Worm (Caenorhabditis elegans) whole organism, L3 larva: ENCODE data around the gene cytb-5.1.
A peak's percentile ranks its signal among the peaks of the same experiment; 100 is the strongest.

Source experiments
- R02D3.7 ChIP-seq: fragments of 150-350 bp; optimal IDR thresholded peaks from 2 replicates; lab custom pipeline; 2014; ENCODE audit warnings: missing biosample characterization, missing genetic modification characterization
- ZK546.5 ChIP-seq: sonication (generic microtip); optimal IDR thresholded peaks from 2 replicates; lab custom pipeline; 2017; ENCODE audit warnings: missing biosample characterization, missing genetic modification characterization
- aly-2 ChIP-seq: fragments of 150-350 bp; optimal IDR thresholded peaks from 2 replicates; lab custom pipeline; 2014; ENCODE audit warnings: missing biosample characterization, missing genetic modification characterization
- ama-1 ChIP-seq: fragments of 150-350 bp; optimal IDR thresholded peaks from 2 replicates; lab custom pipeline; 2018
- ceh-16 ChIP-seq: sonication (generic microtip); optimal IDR thresholded peaks from 2 replicates; lab custom pipeline; 2017; ENCODE audit warnings: missing biosample characterization, missing genetic modification characterization
- ceh-28 ChIP-seq: fragments of 150-350 bp; optimal IDR thresholded peaks from 2 replicates; lab custom pipeline; 2014; ENCODE audit warnings: missing biosample characterization, missing genetic modification reagents, missing genetic modification characterization
- ceh-82 ChIP-seq: fragments of 150-350 bp; optimal IDR thresholded peaks from 2 replicates; lab custom pipeline; 2014; ENCODE audit warnings: missing biosample characterization, missing genetic modification characterization
- ceh-9 ChIP-seq: sonication (generic microtip); optimal IDR thresholded peaks from 2 replicates; lab custom pipeline; 2018; ENCODE audit warnings: missing biosample characterization, missing genetic modification characterization
- daf-12 ChIP-seq: fragments of 150-350 bp; optimal IDR thresholded peaks from 2 replicates; lab custom pipeline; 2014; ENCODE audit warnings: missing biosample characterization, missing genetic modification reagents, missing genetic modification characterization
- egl-27 ChIP-seq: sonication (generic microtip); optimal IDR thresholded peaks from 4 replicates; lab custom pipeline; 2017; ENCODE audit warnings: missing biosample characterization, missing genetic modification reagents, missing genetic modification characterization
- egl-5 ChIP-seq: fragments of 150-350 bp; optimal IDR thresholded peaks from 2 replicates; lab custom pipeline; 2017; ENCODE audit warnings: missing biosample characterization, missing genetic modification reagents, missing genetic modification characterization, inconsistent platforms
- elt-1 ChIP-seq: fragments of 150-350 bp; optimal IDR thresholded peaks from 2 replicates; lab custom pipeline; 2014; ENCODE audit warnings: missing biosample characterization, missing genetic modification characterization
- elt-2 ChIP-seq: sonication (generic microtip); optimal IDR thresholded peaks from 2 replicates; lab custom pipeline; 2016; ENCODE audit warnings: missing genetic modification reagents, mild to moderate bottlenecking, missing genetic modification characterization, missing compliant biosample characterization
- elt-3 ChIP-seq, 3 experiments: fragments of 150-350 bp in 1 of 3; sonication (generic microtip) in 2 of 3; optimal IDR thresholded peaks; 2 replicates in 2 of 3; 4 replicates in 1 of 3; lab custom pipeline; 2014 to 2017; ENCODE audit warnings: missing biosample characterization in 3 of 3, missing genetic modification characterization in 3 of 3
- eor-1 ChIP-seq, 2 experiments: fragments of 150-350 bp; optimal IDR thresholded peaks; 2 replicates each; lab custom pipeline; 2014 to 2018; ENCODE audit warnings: missing biosample characterization in 2 of 2, missing genetic modification characterization in 2 of 2
- fkh-10 ChIP-seq: sonication (generic microtip); optimal IDR thresholded peaks from 2 replicates; lab custom pipeline; 2017; ENCODE audit warnings: missing biosample characterization, missing genetic modification reagents, missing genetic modification characterization
- fkh-2 ChIP-seq: fragments of 150-350 bp; optimal IDR thresholded peaks from 2 replicates; lab custom pipeline; 2014; ENCODE audit warnings: missing biosample characterization, missing genetic modification reagents, missing genetic modification characterization
- fos-1 ChIP-seq: fragments of 150-350 bp; optimal IDR thresholded peaks from 2 replicates; lab custom pipeline; 2014; ENCODE audit warnings: missing biosample characterization, missing genetic modification characterization
- hmg-11 ChIP-seq: sonication (generic microtip); optimal IDR thresholded peaks from 2 replicates; lab custom pipeline; 2016; ENCODE audit warnings: missing genetic modification characterization, missing compliant biosample characterization
- jun-1 ChIP-seq: fragments of 150-350 bp; optimal IDR thresholded peaks from 2 replicates; lab custom pipeline; 2014; ENCODE audit warnings: missing biosample characterization, missing genetic modification reagents, missing genetic modification characterization
- lin-15B ChIP-seq: fragments of 150-350 bp; optimal IDR thresholded peaks from 2 replicates; lab custom pipeline; 2014; ENCODE audit warnings: missing biosample characterization, missing genetic modification characterization
- lin-39 ChIP-seq: fragments of 150-350 bp; optimal IDR thresholded peaks from 2 replicates; lab custom pipeline; 2018; ENCODE audit warnings: missing biosample characterization, missing genetic modification reagents, missing genetic modification characterization
- lsy-12 ChIP-seq: sonication (generic microtip); optimal IDR thresholded peaks from 2 replicates; lab custom pipeline; 2016; ENCODE audit warnings: mild to moderate bottlenecking, missing genetic modification characterization, missing compliant biosample characterization
- mdl-1 ChIP-seq: fragments of 150-350 bp; optimal IDR thresholded peaks from 2 replicates; lab custom pipeline; 2014; ENCODE audit warnings: missing biosample characterization, missing genetic modification characterization
- mml-1 ChIP-seq: fragments of 150-350 bp; sonication (generic microtip); optimal IDR thresholded peaks from 3 replicates; lab custom pipeline; 2014; ENCODE audit warnings: missing biosample characterization, missing genetic modification characterization
- nfya-1 ChIP-seq: sonication (generic microtip); optimal IDR thresholded peaks from 2 replicates; lab custom pipeline; 2017; ENCODE audit warnings: missing genetic modification characterization, mild to moderate bottlenecking, missing compliant biosample characterization, antibody characterized with exemption, moderate library complexity; ENCODE audit not compliant: insufficient read depth
- nhr-11 ChIP-seq: fragments of 150-350 bp; optimal IDR thresholded peaks from 2 replicates; lab custom pipeline; 2014; ENCODE audit warnings: missing biosample characterization, missing genetic modification characterization
- nhr-12 ChIP-seq: fragments of 150-350 bp; optimal IDR thresholded peaks from 2 replicates; lab custom pipeline; 2014; ENCODE audit warnings: missing biosample characterization, missing genetic modification characterization
- nhr-23 ChIP-seq: fragments of 150-350 bp; optimal IDR thresholded peaks from 2 replicates; lab custom pipeline; 2014; ENCODE audit warnings: missing biosample characterization, missing genetic modification reagents, missing genetic modification characterization
- nhr-237 ChIP-seq: fragments of 150-350 bp; optimal IDR thresholded peaks from 2 replicates; lab custom pipeline; 2014; ENCODE audit warnings: missing biosample characterization, missing genetic modification characterization
- nhr-25 ChIP-seq: sonication (generic microtip); optimal IDR thresholded peaks from 2 replicates; lab custom pipeline; 2017; ENCODE audit warnings: missing biosample characterization, missing genetic modification characterization
- nhr-28 ChIP-seq: fragments of 150-350 bp; optimal IDR thresholded peaks from 2 replicates; lab custom pipeline; 2014; ENCODE audit warnings: missing biosample characterization, missing genetic modification characterization
- nhr-43 ChIP-seq: sonication (generic microtip); optimal IDR thresholded peaks from 2 replicates; lab custom pipeline; 2016; ENCODE audit warnings: mild to moderate bottlenecking, missing genetic modification characterization, missing compliant biosample characterization; ENCODE audit not compliant: poor library complexity, severe bottlenecking
- nhr-67 ChIP-seq: fragments of 150-350 bp; optimal IDR thresholded peaks from 2 replicates; lab custom pipeline; 2014; ENCODE audit warnings: missing biosample characterization, missing genetic modification characterization
- nhr-76 ChIP-seq: fragments of 150-350 bp; sonication (generic microtip); optimal IDR thresholded peaks from 5 replicates; lab custom pipeline; 2014; ENCODE audit warnings: missing biosample characterization, missing genetic modification characterization
- nhr-77 ChIP-seq: fragments of 150-350 bp; optimal IDR thresholded peaks from 2 replicates; lab custom pipeline; 2014; ENCODE audit warnings: missing biosample characterization, missing genetic modification characterization
- pha-4 ChIP-seq: fragments of 150-350 bp; optimal IDR thresholded peaks from 2 replicates; lab custom pipeline; 2014; ENCODE audit warnings: missing biosample characterization, missing genetic modification reagents, missing genetic modification characterization
- pqm-1 ChIP-seq: fragments of 150-350 bp; optimal IDR thresholded peaks from 2 replicates; lab custom pipeline; 2017; ENCODE audit warnings: missing biosample characterization, missing genetic modification characterization, inconsistent platforms
- sea-2 ChIP-seq: fragments of 150-350 bp; sonication (generic microtip); optimal IDR thresholded peaks from 4 replicates; lab custom pipeline; 2014; ENCODE audit warnings: missing biosample characterization, missing genetic modification reagents, missing genetic modification characterization
- skn-1 ChIP-seq: fragments of 150-350 bp; optimal IDR thresholded peaks from 2 replicates; lab custom pipeline; 2014; ENCODE audit warnings: missing biosample characterization, missing genetic modification characterization
- snpc-4 ChIP-seq: fragments of 150-350 bp; optimal IDR thresholded peaks from 2 replicates; lab custom pipeline; 2014; ENCODE audit warnings: missing biosample characterization, missing genetic modification characterization
- tbx-2 ChIP-seq: sonication (generic microtip); optimal IDR thresholded peaks from 2 replicates; lab custom pipeline; 2016; ENCODE audit warnings: mild to moderate bottlenecking, missing genetic modification characterization, missing compliant biosample characterization
- unc-39 ChIP-seq: sonication (generic microtip); optimal IDR thresholded peaks from 4 replicates; lab custom pipeline; 2017; ENCODE audit warnings: missing biosample characterization, missing genetic modification characterization
- unc-62 ChIP-seq: fragments of 150-350 bp; sonication (generic microtip); optimal IDR thresholded peaks from 4 replicates; lab custom pipeline; 2014; ENCODE audit warnings: missing biosample characterization, missing genetic modification reagents, missing genetic modification characterization
- zag-1 ChIP-seq: fragments of 150-350 bp; optimal IDR thresholded peaks from 2 replicates; lab custom pipeline; 2014; ENCODE audit warnings: missing biosample characterization, missing genetic modification characterization
- ztf-11 ChIP-seq: fragments of 150-350 bp; optimal IDR thresholded peaks from 2 replicates; lab custom pipeline; 2014; ENCODE audit warnings: missing biosample characterization, missing genetic modification characterization
- ztf-4 ChIP-seq: fragments of 150-350 bp; optimal IDR thresholded peaks from 2 replicates; lab custom pipeline; 2014; ENCODE audit warnings: missing biosample characterization, missing genetic modification characterization

The cytb-5.1 gene

DNA sequence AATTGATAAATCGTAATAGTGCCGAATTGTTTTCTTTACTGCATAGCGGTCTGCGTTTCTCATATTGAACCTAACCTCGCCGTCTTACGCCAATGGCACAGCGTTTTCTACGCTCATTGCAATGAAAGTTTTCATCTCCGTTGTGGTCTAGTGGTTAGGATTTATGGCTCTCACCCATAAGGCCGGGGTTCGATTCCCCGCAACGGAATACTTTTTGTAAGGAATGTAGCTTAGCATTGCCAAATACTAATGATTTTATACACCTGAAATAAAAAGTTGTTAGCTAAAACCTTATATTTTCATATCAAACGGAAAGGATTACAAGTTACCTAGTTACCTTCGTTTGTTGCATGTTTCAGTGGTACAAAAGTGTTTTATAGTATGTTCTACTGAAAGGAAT lies 14.1 kb downstream of the cytb-5.1 start:
- TF ChIP-seq nhr-43 (tag; lab: Kevin White, UChicago) (peak; percentile 71), ceh-9 (tag; lab: Kevin White, UChicago) (no peak), skn-1 (tag; lab: Kevin White, UChicago) (peak; percentile 56), R02D3.7 (tag; lab: Kevin White, UChicago) (peak; percentile 24), pha-4 (tag; lab: Kevin White, UChicago) (peak; percentile 75), lin-15B (tag; lab: Kevin White, UChicago) (peak; percentile 14), ceh-28 (no peak), egl-27 (tag; lab: Kevin White, UChicago) (no peak), elt-2 (tag; lab: Kevin White, UChicago) (peak; percentile 53), eor-1 (tag; optimal IDR thresholded peaks at IDR 0.05; lab: Kevin White, UChicago) (no peak), sea-2 (GFP tag; lab: Kevin White, UChicago) (peak; percentile 76), tbx-2 (tag; lab: Kevin White, UChicago) (peak; percentile 74), egl-5 (peak; percentile 49), pqm-1 (tag; lab: Kevin White, UChicago) (peak; percentile 1), snpc-4 (tag; lab: Kevin White, UChicago) (peak; percentile 1), nhr-25 (tag; lab: Kevin White, UChicago) (peak; percentile 36), nhr-23 (tag; lab: Kevin White, UChicago) (no peak), hmg-11 (tag; lab: Kevin White, UChicago) (peak; percentile 94), nfya-1 (tag; lab: Kevin White, UChicago) (peak; percentile 63), lin-39 (tag; lab: Kevin White, UChicago) (peak; percentile 36), lsy-12 (tag; lab: Kevin White, UChicago) (peak; percentile 61), fkh-10 (GFP tag; lab: Kevin White, UChicago) (peak; percentile 53), ceh-16 (tag; lab: Kevin White, UChicago) (no peak), jun-1 (tag; lab: Kevin White, UChicago) (peak; percentile 47), nhr-76 (tag; lab: Kevin White, UChicago) (peak; percentile 16), nhr-11 (tag; lab: Kevin White, UChicago) (peak; percentile 30), ama-1 (lab: Kevin White, UChicago) (no peak)

- no peak for TF ChIP-seq zag-1 (tag; lab: Kevin White, UChicago)
- TF ChIP-seq ama-1 (lab: Kevin White, UChicago), result no peak
- TF ChIP-seq sea-2 (GFP tag; lab: Kevin White, UChicago), result no peak
- TF ChIP-seq ztf-4, result no peak
- TF ChIP-seq pqm-1 (tag; lab: Kevin White, UChicago), result no peak
- TF ChIP-seq aly-2, result no peak
- no peak for TF ChIP-seq nhr-28 (tag; lab: Kevin White, UChicago)
- no peak for TF ChIP-seq nhr-11 (tag; lab: Kevin White, UChicago)
- peak; percentile 19 for TF ChIP-seq egl-5
- TF ChIP-seq nhr-12, result no peak
- TF ChIP-seq unc-39 (tag; lab: Kevin White, UChicago), result no peak
- no peak for TF ChIP-seq fkh-2 (tag; lab: Kevin White, UChicago)
- no peak for TF ChIP-seq nhr-23 (tag; lab: Kevin White, UChicago)
- TF ChIP-seq fos-1 (tag; lab: Kevin White, UChicago), result no peak
- TF ChIP-seq mdl-1 (tag; lab: Kevin White, UChicago), result no peak
- peak; percentile 65 for TF ChIP-seq fkh-10 (GFP tag; lab: Kevin White, UChicago)
- no peak for TF ChIP-seq ztf-11
- TF ChIP-seq ceh-9 (tag; lab: Kevin White, UChicago), result no peak
- no peak for TF ChIP-seq eor-1 (tag; optimal IDR thresholded peaks at IDR 0.05; lab: Kevin White, UChicago)
- TF ChIP-seq nhr-67 (tag; lab: Kevin White, UChicago), result no peak
- peak; percentile 22 for TF ChIP-seq snpc-4 (tag; lab: Kevin White, UChicago)
- TF ChIP-seq nhr-77, result no peak
- no peak for TF ChIP-seq ZK546.5 (tag; lab: Kevin White, UChicago)
- TF ChIP-seq nhr-76 (tag; lab: Kevin White, UChicago), result no peak
- TF ChIP-seq lsy-12 (tag; lab: Kevin White, UChicago), result no peak
- no peak for TF ChIP-seq nhr-237 (tag; lab: Kevin White, UChicago)
- peak; percentile 48 for TF ChIP-seq lin-39 (tag; lab: Kevin White, UChicago)
- TF ChIP-seq tbx-2 (tag; lab: Kevin White, UChicago), result peak; percentile 55
- no peak for TF ChIP-seq nhr-25 (tag; lab: Kevin White, UChicago)
- TF ChIP-seq jun-1 (tag; lab: Kevin White, UChicago), result no peak
- peak; percentile 7 for TF ChIP-seq lin-15B (tag; lab: Kevin White, UChicago)
- no peak for TF ChIP-seq elt-3 (tag; optimal IDR thresholded peaks at IDR 0.05; lab: Kevin White, UChicago)
- TF ChIP-seq mml-1 (tag; lab: Kevin White, UChicago), result no peak
- TF ChIP-seq elt-1 (tag; lab: Kevin White, UChicago), result peak; percentile 39
- TF ChIP-seq hmg-11 (tag; lab: Kevin White, UChicago), result peak; percentile 86
- TF ChIP-seq egl-27 (tag; lab: Kevin White, UChicago), result no peak
- TF ChIP-seq ceh-82, result no peak
- peak; percentile 68 for TF ChIP-seq unc-62 (GFP tag; lab: Kevin White, UChicago)
- TF ChIP-seq skn-1 (tag; lab: Kevin White, UChicago), result no peak
- TF ChIP-seq ceh-28, result no peak
- peak; percentile 88 for TF ChIP-seq nfya-1 (tag; lab: Kevin White, UChicago)
- TF ChIP-seq nhr-43 (tag; lab: Kevin White, UChicago), result no peak
- TF ChIP-seq daf-12 (tag; lab: Kevin White, UChicago), result no peak
- no peak for TF ChIP-seq ceh-16 (tag; lab: Kevin White, UChicago)
Observed at ce11 chrX:14016698-14017097, 15.0 kb downstream of the cytb-5.1 start.
